Fruit fly (Drosophila melanogaster) whole organism, wandering third instar larva: Measurements from ENCODE around the gene CAH9.

Source experiments
- Abd-B ChIP-seq: fragments of >200 bp; optimal IDR thresholded peaks from 2 replicates; lab custom pipeline; 2017; ENCODE audit warnings: missing biosample characterization, missing genetic modification characterization
- CG32264 ChIP-seq: fragments of 200-800 bp; sonication (Bioruptor generic); optimal IDR thresholded peaks from 2 replicates; lab custom pipeline; 2016; ENCODE audit warnings: missing biosample characterization, missing genetic modification characterization
- CrebA ChIP-seq: fragments of 200-800 bp; sonication (Bioruptor generic); optimal IDR thresholded peaks from 2 replicates; lab custom pipeline; 2016; ENCODE audit warnings: missing biosample characterization, mild to moderate bottlenecking, missing genetic modification characterization, borderline replicate concordance
- GATAd ChIP-seq: sonication (Bioruptor generic); optimal IDR thresholded peaks from 2 replicates; lab custom pipeline; 2016; ENCODE audit warnings: missing biosample characterization, missing genetic modification characterization
- HLH106 ChIP-seq: fragments of 200-800 bp; optimal IDR thresholded peaks from 3 replicates; lab custom pipeline; 2019; ENCODE audit warnings: missing biosample characterization, mild to moderate bottlenecking, missing genetic modification characterization, moderate library complexity
- Hnf4 ChIP-seq: fragments of 200-800 bp; sonication (Bioruptor generic); optimal IDR thresholded peaks from 2 replicates; lab custom pipeline; 2016; ENCODE audit warnings: missing biosample characterization, mild to moderate bottlenecking, missing genetic modification characterization
- Hr83 ChIP-seq: fragments of 200-300 bp; sonication (Bioruptor generic); optimal IDR thresholded peaks from 2 replicates; lab custom pipeline; 2016; ENCODE audit warnings: missing biosample characterization, mild to moderate bottlenecking, missing genetic modification characterization, moderate library complexity; ENCODE audit not compliant: poor library complexity, severe bottlenecking
- Mio ChIP-seq: sonication (Bioruptor generic); optimal IDR thresholded peaks from 2 replicates; lab custom pipeline; 2016; ENCODE audit warnings: missing biosample characterization, missing genetic modification characterization
- Myc ChIP-seq: fragments of >200 bp; optimal IDR thresholded peaks from 2 replicates; lab custom pipeline; 2017
- OdsH ChIP-seq: fragments of 200-800 bp; sonication (Bioruptor generic); optimal IDR thresholded peaks from 2 replicates; lab custom pipeline; 2016; ENCODE audit warnings: missing biosample characterization, mild to moderate bottlenecking, missing genetic modification characterization
- Rel ChIP-seq, 2 experiments: fragments of 200-800 bp; sonication (Bioruptor generic) in 1 of 2; optimal IDR thresholded peaks; 2 replicates in 1 of 2; 3 replicates in 1 of 2; lab custom pipeline; 2016 to 2019; ENCODE audit warnings: mild to moderate bottlenecking in 2 of 2, missing biosample characterization in 2 of 2, missing genetic modification characterization in 2 of 2, moderate library complexity in 1 of 2
- Sp1 ChIP-seq: fragments of 200-800 bp; sonication (Bioruptor generic); optimal IDR thresholded peaks from 3 replicates; lab custom pipeline; 2019; ENCODE audit warnings: missing biosample characterization, mild to moderate bottlenecking, missing genetic modification characterization, moderate library complexity
- Vsx2 ChIP-seq: fragments of 200-300, 225-300 bp; sonication (Bioruptor generic); optimal IDR thresholded peaks from 2 replicates; lab custom pipeline; 2018; ENCODE audit warnings: missing biosample characterization, missing genetic modification characterization; ENCODE audit not compliant: partially characterized antibody
- br ChIP-seq: fragments of 200-800 bp; sonication (Bioruptor generic); optimal IDR thresholded peaks from 2 replicates; lab custom pipeline; 2016; ENCODE audit warnings: missing biosample characterization, missing genetic modification characterization
- dl ChIP-seq, 2 experiments: fragments of 175-275, 200-275 bp in 1 of 2; fragments of 200-275 bp in 1 of 2; sonication (Bioruptor generic); optimal IDR thresholded peaks; lab custom pipeline; 2018; ENCODE audit warnings: mild to moderate bottlenecking in 2 of 2, missing biosample characterization in 2 of 2, missing genetic modification characterization in 2 of 2, moderate library complexity in 2 of 2; ENCODE audit not compliant: partially characterized antibody in 2 of 2, insufficient read depth in 1 of 2
- dmrt93B ChIP-seq: fragments of 200-800 bp; sonication (Bioruptor generic); optimal IDR thresholded peaks from 2 replicates; lab custom pipeline; 2018; ENCODE audit warnings: missing biosample characterization, mild to moderate bottlenecking, missing genetic modification characterization
- dsf ChIP-seq: sonication (Bioruptor generic); optimal IDR thresholded peaks from 2 replicates; lab custom pipeline; 2016; ENCODE audit warnings: missing biosample characterization, missing genetic modification characterization, borderline replicate concordance
- ey ChIP-seq: fragments of 200-800 bp; sonication (Bioruptor generic); optimal IDR thresholded peaks from 2 replicates; lab custom pipeline; 2016; ENCODE audit warnings: missing biosample characterization, missing genetic modification characterization
- foxo ChIP-seq, 2 experiments: fragments of 200-800 bp; sonication (Bioruptor generic); optimal IDR thresholded peaks; 2 replicates in 1 of 2; 3 replicates in 1 of 2; lab custom pipeline; 2016 to 2017; ENCODE audit warnings: missing biosample characterization in 2 of 2, missing genetic modification characterization in 2 of 2
- fru ChIP-seq: fragments of 200-800 bp; sonication (Bioruptor generic); optimal IDR thresholded peaks from 3 replicates; lab custom pipeline; 2016; ENCODE audit warnings: missing biosample characterization, mild to moderate bottlenecking, missing genetic modification characterization
- h ChIP-seq: fragments of 200-800 bp; sonication (Bioruptor generic); optimal IDR thresholded peaks from 3 replicates; lab custom pipeline; 2016; ENCODE audit warnings: missing biosample characterization, mild to moderate bottlenecking, missing genetic modification characterization
- jim ChIP-seq: fragments of 175-275, 200-325 bp; sonication (Bioruptor generic); optimal IDR thresholded peaks from 2 replicates; lab custom pipeline; 2016; ENCODE audit warnings: missing biosample characterization, mild to moderate bottlenecking, missing genetic modification characterization
- lola ChIP-seq: fragments of >200 bp; optimal IDR thresholded peaks from 2 replicates; lab custom pipeline; 2017; ENCODE audit warnings: missing biosample characterization, missing genetic modification characterization
- pan ChIP-seq: fragments of >200 bp; optimal IDR thresholded peaks from 2 replicates; lab custom pipeline; 2017
- psq ChIP-seq: fragments of 200-800 bp; sonication (Bioruptor generic); optimal IDR thresholded peaks from 3 replicates; lab custom pipeline; 2017; ENCODE audit warnings: missing biosample characterization, mild to moderate bottlenecking, missing genetic modification characterization, moderate library complexity
- rgr ChIP-seq: fragments of 200-800 bp; sonication (Bioruptor generic); optimal IDR thresholded peaks from 3 replicates; lab custom pipeline; 2016; ENCODE audit warnings: missing biosample characterization, mild to moderate bottlenecking, missing genetic modification characterization
- sage ChIP-seq: fragments of 200-800 bp; sonication (Bioruptor generic); optimal IDR thresholded peaks from 2 replicates; lab custom pipeline; 2016; ENCODE audit warnings: missing biosample characterization, mild to moderate bottlenecking, missing genetic modification characterization
- tai ChIP-seq: sonication (Bioruptor generic); optimal IDR thresholded peaks from 2 replicates; lab custom pipeline; 2016; ENCODE audit warnings: missing biosample characterization, missing genetic modification characterization
- usp ChIP-seq: fragments of >200 bp; optimal IDR thresholded peaks from 2 replicates; lab custom pipeline; 2017; ENCODE audit warnings: missing biosample characterization, missing genetic modification characterization
- woc ChIP-seq: sonication (Bioruptor generic); optimal IDR thresholded peaks from 2 replicates; lab custom pipeline; 2016; ENCODE audit warnings: missing biosample characterization, mild to moderate bottlenecking, missing genetic modification characterization

CAH9 gene

dm6 chr3R:27099579-27099978 lies 6.4 kb downstream of the CAH9 start, which contains the start of gene eater:
TSS of gene eater (minus strand) at chr3R:27099679.
- TF ChIP-seq woc (GFP tag; lab: Kevin White, UChicago) (no peak), OdsH (GFP tag; lab: Kevin White, UChicago) (no peak), CG32264 (GFP tag; lab: Kevin White, UChicago) (no peak), jim (GFP tag; lab: Kevin White, UChicago) (no peak), foxo (GFP tag; optimal IDR thresholded peaks at IDR 0.05; lab: Kevin White, UChicago) (no peak), Sp1 (GFP tag; lab: Kevin White, UChicago) (no peak), Abd-B (no peak), Vsx2 (GFP tag; lab: Kevin White, UChicago) (no peak), dl (GFP tag; optimal IDR thresholded peaks at IDR 0.05; lab: Kevin White, UChicago; ENCODE audit: insufficient read depth in 1 of 2, partially characterized antibody in 2 of 2) (no peak), sage (no peak), GATAd (GFP tag; lab: Kevin White, UChicago) (no peak)

DNA sequence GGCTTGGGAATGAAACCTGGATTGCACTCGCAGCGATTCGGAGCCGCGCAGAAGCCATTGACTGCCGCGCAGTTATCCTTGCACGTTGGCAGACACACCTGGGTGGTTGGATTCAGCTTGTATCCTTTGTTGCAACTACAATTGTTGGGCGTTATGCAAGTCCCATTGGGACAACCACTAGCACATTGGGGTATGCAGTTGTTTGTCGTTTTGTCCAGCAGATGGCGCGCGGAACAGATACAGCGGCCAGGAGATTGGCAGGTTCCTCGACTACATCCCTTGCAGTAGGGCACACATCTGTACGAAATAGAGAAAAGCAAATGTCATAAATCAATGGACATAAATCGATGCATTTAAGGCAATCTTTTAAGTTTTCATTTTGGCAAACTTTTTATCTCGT lies 7.3 kb downstream of the CAH9 start:
- TF ChIP-seq tai (GFP tag; lab: Kevin White, UChicago), result no peak
- TF ChIP-seq pan (lab: Kevin White, UChicago), result no peak
- no peak for TF ChIP-seq foxo (GFP tag; optimal IDR thresholded peaks at IDR 0.05; lab: Kevin White, UChicago)

DNA sequence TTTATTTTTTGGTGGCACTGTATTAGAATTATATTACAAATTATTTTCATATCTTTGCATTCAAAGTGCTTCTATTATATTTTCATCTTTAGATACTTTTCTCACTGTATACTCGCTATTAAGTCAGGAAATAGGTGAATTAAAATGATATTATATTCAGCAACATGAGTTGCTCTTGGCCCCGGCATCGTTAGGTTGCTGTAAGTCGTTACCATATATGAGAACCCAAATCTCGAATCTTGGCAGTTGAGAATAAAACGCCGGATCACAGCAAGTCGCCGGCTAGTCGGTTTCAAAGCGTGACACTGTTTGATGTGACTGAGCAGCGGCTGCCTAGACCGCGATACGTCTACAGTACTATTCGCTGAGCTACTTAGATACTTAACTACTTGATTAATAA lies 11.8 kb downstream of the CAH9 start, which contains the start of gene CG14259:
CG14259 (plus strand) TSS at position 301 of the 400 bp plus-strand sequence.
- TF ChIP-seq usp (GFP tag; lab: Kevin White, UChicago), result no peak
- TF ChIP-seq Sp1 (GFP tag; lab: Kevin White, UChicago), result no peak
- TF ChIP-seq rgr (GFP tag; lab: Kevin White, UChicago), result no peak
- TF ChIP-seq dl (GFP tag; optimal IDR thresholded peaks at IDR 0.05; lab: Kevin White, UChicago; ENCODE audit: insufficient read depth in 1 of 2, partially characterized antibody in 2 of 2), result no peak
- TF ChIP-seq Vsx2 (GFP tag; lab: Kevin White, UChicago), result no peak
- no peak for TF ChIP-seq fru
- no peak for TF ChIP-seq Abd-B
- no peak for TF ChIP-seq Mio (GFP tag; lab: Kevin White, UChicago)
- TF ChIP-seq Hr83, result no peak
- no peak for TF ChIP-seq woc (GFP tag; lab: Kevin White, UChicago)
- TF ChIP-seq CrebA, result no peak

DNA sequence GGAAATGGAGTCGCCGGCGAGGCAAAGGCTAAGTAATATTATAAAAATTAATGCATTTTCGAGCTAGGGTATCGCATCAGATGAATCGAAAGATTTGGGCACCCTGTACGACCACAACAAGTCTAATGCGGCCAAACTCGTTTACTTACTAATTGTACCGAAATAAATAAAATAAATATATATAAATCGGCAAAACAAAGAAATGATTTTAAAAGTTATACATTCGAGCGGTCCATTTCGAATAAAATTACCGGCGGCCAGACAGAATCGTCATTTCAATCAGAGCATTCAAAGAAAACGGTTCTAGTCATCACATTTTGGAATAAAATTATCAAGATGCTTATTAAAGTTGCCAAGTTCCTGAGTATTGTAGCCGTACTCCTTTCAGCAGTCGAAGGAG lies 13.1 kb downstream of the CAH9 start, which contains the start of gene CG14258:
CG14258 (plus strand) TSS at position 301 of the 400 bp plus-strand sequence.
- no peak for TF ChIP-seq lola (GFP tag; lab: Kevin White, UChicago)
- TF ChIP-seq Myc (lab: Kevin White, UChicago), result no peak
- no peak for TF ChIP-seq dsf (GFP tag; lab: Kevin White, UChicago)
- TF ChIP-seq, all 38 proteins: peak for 0

- TF ChIP-seq dl (GFP tag; optimal IDR thresholded peaks at IDR 0.05; lab: Kevin White, UChicago; ENCODE audit: insufficient read depth in 1 of 2, partially characterized antibody in 2 of 2), result no peak
- peak; percentile 11 for TF ChIP-seq dmrt93B
- peak; percentile 57 for TF ChIP-seq fru
- peak; percentile 65 for TF ChIP-seq HLH106 (tag; lab: Kevin White, UChicago)
- TF ChIP-seq Hnf4 (GFP tag; lab: Kevin White, UChicago), result peak; percentile 78
- peak; percentile 71 for TF ChIP-seq rgr (GFP tag; lab: Kevin White, UChicago)
- no peak for TF ChIP-seq Rel (GFP tag; optimal IDR thresholded peaks at IDR 0.05; lab: Kevin White, UChicago)
- TF ChIP-seq Rel (tag; optimal IDR thresholded peaks at IDR 0.05; lab: Kevin White, UChicago), result peak; percentile 85
- TF ChIP-seq sage, result no peak
- peak; percentile 57 for TF ChIP-seq OdsH (GFP tag; lab: Kevin White, UChicago)
- TF ChIP-seq CG32264 (GFP tag; lab: Kevin White, UChicago), result no peak
- peak; percentile 51 for TF ChIP-seq psq (GFP tag; lab: Kevin White, UChicago)
- peak; percentile 68 for TF ChIP-seq br (GFP tag; lab: Kevin White, UChicago)
- peak; percentile 74 for TF ChIP-seq h (GFP tag; lab: Kevin White, UChicago)
- TF ChIP-seq GATAd (GFP tag; lab: Kevin White, UChicago), result peak; percentile 17
- no peak for TF ChIP-seq Myc (lab: Kevin White, UChicago)
- TF ChIP-seq ey, result peak; percentile 75
- TF ChIP-seq Abd-B, result no peak
- TF ChIP-seq Sp1 (GFP tag; lab: Kevin White, UChicago), result peak; percentile 48
- peak; percentile 16 for TF ChIP-seq woc (GFP tag; lab: Kevin White, UChicago)
- peak; percentile 69 for TF ChIP-seq tai (GFP tag; lab: Kevin White, UChicago)
- peak in 1 of 2 experiments; percentile 68 for TF ChIP-seq foxo (GFP tag; optimal IDR thresholded peaks at IDR 0.05; lab: Kevin White, UChicago)
- TF ChIP-seq, all 38 proteins: peak for 16
Measured at dm6 chr3R:27092263-27092662, 13.7 kb downstream of the CAH9 start.
